Worm (Caenorhabditis elegans): ENCODE results near the gene Y57G11C.51.

Y57G11C.51 gene

ce11 chrIV:14728225-14728624 is 46.1 kb downstream of the Y57G11C.51 start, which contains the start of gene Y57G11C.42:
Gene Y57G11C.42 (plus strand): TSS chrIV:14728525.
- no peak for TF ChIP-seq snpc-4 (GFP tag; optimal IDR thresholded peaks at IDR 0.05)
- peak in 1 of 4 experiments; percentile 22 for TF ChIP-seq snpc-4 (tag; optimal IDR thresholded peaks at IDR 0.05)
- no peak for TF ChIP-seq madf-8 (GFP tag; conservative IDR thresholded peaks at IDR 0.05)
- no peak for TF ChIP-seq pha-4 (tag; optimal IDR thresholded peaks at IDR 0.05)
- TF ChIP-seq ceh-91 (GFP tag; IDR thresholded peaks at IDR 0.05), result no peak

Measured in whole organism, young adult.